Worm (Caenorhabditis elegans) whole organism, L3 larva: ENCODE results near the gene F40G12.11.

Experiments used
- ama-1 ChIP-seq: fragments of 150-350 bp; optimal IDR thresholded peaks from 2 replicates; lab custom pipeline; 2018
- ceh-9 ChIP-seq: sonication (generic microtip); optimal IDR thresholded peaks from 2 replicates; lab custom pipeline; 2018; ENCODE audit warnings: missing biosample characterization, missing genetic modification characterization
- daf-12 ChIP-seq: fragments of 150-350 bp; optimal IDR thresholded peaks from 2 replicates; lab custom pipeline; 2014; ENCODE audit warnings: missing biosample characterization, missing genetic modification reagents, missing genetic modification characterization
- fkh-10 ChIP-seq: sonication (generic microtip); optimal IDR thresholded peaks from 2 replicates; lab custom pipeline; 2017; ENCODE audit warnings: missing biosample characterization, missing genetic modification reagents, missing genetic modification characterization
- lin-39 ChIP-seq: fragments of 150-350 bp; optimal IDR thresholded peaks from 2 replicates; lab custom pipeline; 2018; ENCODE audit warnings: missing biosample characterization, missing genetic modification reagents, missing genetic modification characterization
- snpc-4 ChIP-seq: fragments of 150-350 bp; optimal IDR thresholded peaks from 2 replicates; lab custom pipeline; 2014; ENCODE audit warnings: missing biosample characterization, missing genetic modification characterization
- unc-62 ChIP-seq: fragments of 150-350 bp; sonication (generic microtip); optimal IDR thresholded peaks from 4 replicates; lab custom pipeline; 2014; ENCODE audit warnings: missing biosample characterization, missing genetic modification reagents, missing genetic modification characterization

- TF ChIP-seq fkh-10 (GFP tag; lab: Kevin White, UChicago) (no peak), unc-62 (GFP tag; lab: Kevin White, UChicago) (no peak), daf-12 (tag; lab: Kevin White, UChicago) (no peak), lin-39 (tag; lab: Kevin White, UChicago) (no peak), ceh-9 (tag; lab: Kevin White, UChicago) (no peak), snpc-4 (no peak), ama-1 (lab: Kevin White, UChicago) (no peak)
These were observed 8.4 kb downstream of the F40G12.11 start, which contains the start of gene F14D7.9 for ce11 chrV:14294396-14294795.
